Worm (Caenorhabditis elegans) whole organism, young adult: Measurements from ENCODE around the gene C46A5.6.
A peak's percentile ranks its signal among the peaks of the same experiment; 100 is the strongest.

ENCODE experiments used
- B0019.2 ChIP-seq: fragments of 200-800 bp; sonication (Bioruptor generic); conservative IDR thresholded peaks from 2 replicates; pipeline ENCODE4 v1.3.6; 2022; ENCODE audit warnings: missing genetic modification reagents, missing genetic modification characterization, missing compliant biosample characterization
- B0336.3 ChIP-seq: fragments of 200-800 bp; sonication (Bioruptor generic); IDR thresholded peaks from 2 replicates; pipeline ENCODE4 v1.3.6; 2022; ENCODE audit warnings: missing genetic modification characterization, missing compliant biosample characterization
- F39B2.1 ChIP-seq: fragments of 200-800 bp; sonication (Bioruptor generic); IDR thresholded peaks from 2 replicates; pipeline ENCODE4 v1.3.6; 2022; ENCODE audit warnings: missing genetic modification reagents, missing genetic modification characterization, missing compliant biosample characterization
- T07F8.4 ChIP-seq: sonication (generic microtip); optimal IDR thresholded peaks from 2 replicates; lab custom pipeline; 2016; ENCODE audit warnings: mild to moderate bottlenecking, missing genetic modification characterization, moderate library complexity, missing compliant biosample characterization
- Y53G8AR.9 ChIP-seq: fragments of 200-800 bp; sonication (Bioruptor generic); conservative IDR thresholded peaks from 2 replicates; pipeline ENCODE4 v1.3.6; 2022; ENCODE audit warnings: missing genetic modification reagents, missing genetic modification characterization, missing compliant biosample characterization
- Y67H2A.10 ChIP-seq: fragments of 200-800 bp; sonication (Bioruptor generic); conservative IDR thresholded peaks from 2 replicates; pipeline ENCODE4 v1.3.6; 2022; ENCODE audit warnings: missing genetic modification reagents, missing genetic modification characterization, missing compliant biosample characterization
- Y79H2A.3 ChIP-seq: fragments of 200-800 bp; sonication (Bioruptor generic); conservative IDR thresholded peaks from 2 replicates; pipeline ENCODE4 v1.3.6; 2022; ENCODE audit warnings: missing genetic modification reagents, missing genetic modification characterization, missing compliant biosample characterization
- aptf-2 ChIP-seq: fragments of 200-800 bp; sonication (Bioruptor generic); conservative IDR thresholded peaks from 2 replicates; pipeline ENCODE4 v1.3.6; 2022; ENCODE audit warnings: missing genetic modification reagents, missing genetic modification characterization, missing compliant biosample characterization
- atf-7 ChIP-seq: sonication (generic microtip); optimal IDR thresholded peaks from 2 replicates; lab custom pipeline; 2017; ENCODE audit warnings: mild to moderate bottlenecking, missing genetic modification characterization, missing compliant biosample characterization
- attf-5 ChIP-seq: fragments of 200-800 bp; sonication (Bioruptor generic); optimal IDR thresholded peaks from 2 replicates; lab custom pipeline; 2018; ENCODE audit warnings: mild to moderate bottlenecking, missing genetic modification characterization, missing compliant biosample characterization
- bed-2 ChIP-seq: fragments of 200-800 bp; sonication (Bioruptor generic); IDR thresholded peaks from 2 replicates; pipeline ENCODE4 v1.3.6; 2022; ENCODE audit warnings: missing genetic modification reagents, missing genetic modification characterization, missing compliant biosample characterization
- ccch-3 ChIP-seq: fragments of 200-800 bp; sonication (Bioruptor generic); optimal IDR thresholded peaks from 2 replicates; lab custom pipeline; 2018; ENCODE audit warnings: mild to moderate bottlenecking, missing genetic modification characterization, missing compliant biosample characterization
- cebp-2 ChIP-seq: fragments of 200-800 bp; sonication (Bioruptor generic); IDR thresholded peaks from 2 replicates; pipeline ENCODE4 v1.3.6; 2022; ENCODE audit warnings: missing genetic modification characterization, missing compliant biosample characterization
- ceh-40 ChIP-seq: fragments of 200-800 bp; sonication (Bioruptor generic); IDR thresholded peaks from 2 replicates; pipeline ENCODE4 v1.3.6; 2022; ENCODE audit warnings: missing genetic modification characterization, missing compliant biosample characterization
- ceh-58 ChIP-seq: fragments of 200-800 bp; sonication (Bioruptor generic); IDR thresholded peaks from 2 replicates; pipeline ENCODE4 v1.3.6; 2022; ENCODE audit warnings: missing genetic modification characterization, missing compliant biosample characterization
- chd-7 ChIP-seq: sonication (generic microtip); optimal IDR thresholded peaks from 2 replicates; lab custom pipeline; 2016; ENCODE audit warnings: mild to moderate bottlenecking, missing genetic modification characterization, moderate library complexity, missing compliant biosample characterization
- egrh-3 ChIP-seq: fragments of 200-800 bp; sonication (Bioruptor generic); IDR thresholded peaks from 2 replicates; pipeline ENCODE4 v1.3.6; 2022; ENCODE audit warnings: missing genetic modification reagents, missing genetic modification characterization, missing compliant biosample characterization
- hmg-1.2 ChIP-seq: fragments of 200-800 bp; sonication (Bioruptor generic); IDR thresholded peaks from 2 replicates; pipeline ENCODE4 v1.3.6; 2022; ENCODE audit warnings: missing genetic modification reagents, missing genetic modification characterization, missing compliant biosample characterization
- lag-1 ChIP-seq: fragments of 200-800 bp; sonication (Bioruptor generic); IDR thresholded peaks from 2 replicates; pipeline ENCODE4 v1.3.6; 2022; ENCODE audit warnings: missing genetic modification reagents, missing genetic modification characterization, missing compliant biosample characterization
- lin-54 ChIP-seq: fragments of 200-800 bp; sonication (Bioruptor generic); optimal IDR thresholded peaks from 2 replicates; lab custom pipeline; 2018; ENCODE audit warnings: mild to moderate bottlenecking, missing genetic modification characterization, missing compliant biosample characterization
- lsl-1 ChIP-seq: fragments of 200-800 bp; sonication (Bioruptor generic); optimal IDR thresholded peaks from 2 replicates; lab custom pipeline; 2018; ENCODE audit warnings: mild to moderate bottlenecking, missing genetic modification characterization, moderate library complexity, missing compliant biosample characterization
- madf-3 ChIP-seq: fragments of 200-800 bp; sonication (Bioruptor generic); IDR thresholded peaks from 2 replicates; pipeline ENCODE4 v1.3.6; 2022; ENCODE audit warnings: missing genetic modification reagents, missing genetic modification characterization, missing compliant biosample characterization
- madf-6 ChIP-seq: fragments of 200-800 bp; sonication (Bioruptor generic); IDR thresholded peaks from 2 replicates; pipeline ENCODE4 v1.3.6; 2022; ENCODE audit warnings: missing genetic modification reagents, missing genetic modification characterization, missing compliant biosample characterization
- madf-8 ChIP-seq: fragments of 200-800 bp; sonication (Bioruptor generic); conservative IDR thresholded peaks from 2 replicates; pipeline ENCODE4 v1.3.6; 2022; ENCODE audit warnings: missing genetic modification reagents, missing genetic modification characterization, missing compliant biosample characterization
- mel-28 ChIP-seq: sonication (generic microtip); optimal IDR thresholded peaks from 2 replicates; lab custom pipeline; 2016; ENCODE audit warnings: borderline replicate concordance, mild to moderate bottlenecking, missing genetic modification characterization, missing compliant biosample characterization
- mes-4 ChIP-seq: sonication (generic microtip); optimal IDR thresholded peaks from 2 replicates; lab custom pipeline; 2016; ENCODE audit warnings: missing genotype, missing genetic modification characterization, missing compliant biosample characterization
- nfya-1 ChIP-seq: sonication (generic microtip); optimal IDR thresholded peaks from 2 replicates; lab custom pipeline; 2017; ENCODE audit warnings: antibody characterized with exemption, missing compliant biosample characterization, missing genetic modification characterization, borderline replicate concordance; ENCODE audit not compliant: insufficient read depth
- nfya-2 ChIP-seq: fragments of 200-800 bp; sonication (Bioruptor generic); IDR thresholded peaks from 2 replicates; pipeline ENCODE4 v1.3.6; 2022; ENCODE audit warnings: missing genetic modification reagents, missing genetic modification characterization, missing compliant biosample characterization
- nhr-80 ChIP-seq: sonication (generic microtip); optimal IDR thresholded peaks from 2 replicates; lab custom pipeline; 2016; ENCODE audit warnings: missing genetic modification characterization, missing compliant biosample characterization
- rcor-1 ChIP-seq: fragments of 200-800 bp; sonication (Bioruptor generic); IDR thresholded peaks from 2 replicates; pipeline ENCODE4 v1.3.6; 2022; ENCODE audit warnings: missing genetic modification reagents, missing genetic modification characterization, missing compliant biosample characterization
- rec-8 ChIP-seq, 2 experiments: sonication (generic microtip); optimal IDR thresholded peaks; 2 replicates each; lab custom pipeline; 2016; ENCODE audit warnings: mild to moderate bottlenecking in 2 of 2, missing genetic modification characterization in 2 of 2, missing genetic modification reagents in 2 of 2, missing genotype in 2 of 2, missing biosample characterization in 1 of 2, missing compliant biosample characterization in 1 of 2, moderate library complexity in 1 of 2
- repo-1 ChIP-seq: sonication (generic microtip); optimal IDR thresholded peaks from 2 replicates; lab custom pipeline; 2017; ENCODE audit warnings: mild to moderate bottlenecking, missing genetic modification characterization, missing compliant biosample characterization
- sea-2 ChIP-seq: fragments of 200-800 bp; sonication (Bioruptor generic); IDR thresholded peaks from 2 replicates; pipeline ENCODE4 v1.3.6; 2022; ENCODE audit warnings: missing genetic modification characterization, missing compliant biosample characterization
- snpc-3.4 ChIP-seq: sonication (generic microtip); optimal IDR thresholded peaks from 2 replicates; lab custom pipeline; 2017; ENCODE audit warnings: missing genetic modification characterization, mild to moderate bottlenecking, missing compliant biosample characterization, antibody characterized with exemption, moderate library complexity, missing genotype, missing genetic modification reagents
- snpc-4 ChIP-seq, 5 experiments: fragments of 150-350 bp in 1 of 5; sonication (generic microtip) in 4 of 5; optimal IDR thresholded peaks; 2 replicates each; lab custom pipeline; 2014 to 2018; ENCODE audit warnings: missing genetic modification characterization in 5 of 5, missing biosample characterization in 3 of 5, antibody characterized with exemption in 2 of 5, mild to moderate bottlenecking in 2 of 5, missing compliant biosample characterization in 2 of 5, missing genotype in 2 of 5, moderate library complexity in 2 of 5, missing genetic modification reagents in 1 of 5
- tlf-1 ChIP-seq: fragments of 200-800 bp; sonication (Bioruptor generic); optimal IDR thresholded peaks from 2 replicates; lab custom pipeline; 2018; ENCODE audit warnings: mild to moderate bottlenecking, missing genetic modification characterization, missing compliant biosample characterization
- unc-62 ChIP-seq: fragments of 150-350 bp; optimal IDR thresholded peaks from 2 replicates; lab custom pipeline; 2014; ENCODE audit warnings: missing biosample characterization, missing genetic modification reagents, missing genetic modification characterization
- zim-3 ChIP-seq: sonication (generic microtip); optimal IDR thresholded peaks from 2 replicates; lab custom pipeline; 2017; ENCODE audit warnings: mild to moderate bottlenecking, missing genetic modification characterization, moderate library complexity, missing compliant biosample characterization

The C46A5.6 gene

DNA sequence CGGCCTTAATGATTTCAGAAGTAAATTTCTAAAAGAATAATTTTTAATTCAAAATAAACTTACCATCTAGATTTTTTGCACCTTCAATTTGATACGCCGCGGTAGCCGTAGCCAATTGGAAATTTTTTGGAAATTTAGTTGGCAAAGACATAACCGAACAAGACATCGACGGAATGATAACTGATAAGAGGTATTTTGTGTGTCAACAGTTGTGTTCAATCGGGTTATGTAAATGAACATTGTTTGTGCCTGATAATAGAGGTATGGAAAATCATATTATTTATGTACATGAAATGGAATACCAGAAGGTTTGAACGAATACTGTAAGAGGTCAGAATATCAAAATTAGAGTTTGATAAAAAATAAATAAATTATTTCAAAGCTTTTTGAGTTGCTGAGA lies 15.8 kb downstream of the C46A5.6 start, which contains the start of gene klo-1:
TSS of gene klo-1 (minus strand) at position 388 of the 400 bp plus-strand sequence.
- TF ChIP-seq nhr-80 (tag; lab: Kevin White, UChicago) (peak; percentile 77), madf-6 (GFP tag; lab: Robert Waterston, UW) (no peak)

DNA sequence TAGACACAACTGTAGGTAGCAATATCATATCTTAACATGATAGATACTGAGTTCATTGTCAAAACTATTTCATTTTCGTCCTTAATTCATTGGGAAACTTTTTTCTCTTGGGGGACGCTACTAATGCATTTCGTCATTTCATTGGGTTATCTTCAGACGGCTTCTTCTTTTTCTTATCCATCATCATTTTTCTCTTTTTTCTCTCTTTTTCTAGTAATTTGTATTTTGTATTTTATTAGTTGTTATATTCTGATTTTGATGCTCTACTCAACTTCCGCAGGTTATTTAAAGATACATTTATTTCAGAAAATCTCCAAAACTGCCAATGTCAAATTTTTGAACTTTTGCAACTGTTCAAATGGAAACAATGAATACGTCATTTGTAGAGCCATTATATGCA lies 20.1 kb downstream of the C46A5.6 start, which contains the start of gene npr-35:
TSS of gene npr-35 (plus strand) at position 301 of the 400 bp plus-strand sequence.
- TF ChIP-seq madf-8 (GFP tag; lab: Robert Waterston, UW): no peak

DNA sequence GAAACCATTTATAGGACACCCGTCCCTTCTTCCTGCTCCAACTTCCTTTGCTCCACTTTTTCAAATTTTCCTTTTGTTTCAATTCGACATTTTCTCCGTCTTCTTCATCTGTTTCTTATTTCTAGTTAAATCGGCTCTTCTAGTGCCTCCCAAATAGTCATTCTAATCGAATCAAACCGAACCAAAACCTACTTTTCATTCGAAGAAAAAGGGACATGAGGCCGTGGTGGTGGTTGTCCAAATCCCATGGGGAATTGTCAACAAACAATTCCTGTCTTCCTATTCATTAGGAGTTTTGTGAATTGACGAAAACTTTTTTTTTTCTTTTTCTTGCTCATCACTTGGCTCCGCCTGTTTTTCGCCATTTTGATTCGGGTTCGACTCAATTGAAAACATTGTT lies 27.0 kb downstream of the C46A5.6 start:
- no peak for TF ChIP-seq lin-54 (GFP tag; lab: Kevin White, UChicago)
- TF ChIP-seq ccch-3 (GFP tag; lab: Kevin White, UChicago): no peak
- no peak for TF ChIP-seq tlf-1 (GFP tag; lab: Kevin White, UChicago)
- no peak for TF ChIP-seq madf-3 (GFP tag; lab: Robert Waterston, UW)
- no peak for TF ChIP-seq Y79H2A.3
- no peak for TF ChIP-seq ceh-58 (GFP tag; lab: Robert Waterston, UW)
- TF ChIP-seq, all 124 proteins: peak for 0

DNA sequence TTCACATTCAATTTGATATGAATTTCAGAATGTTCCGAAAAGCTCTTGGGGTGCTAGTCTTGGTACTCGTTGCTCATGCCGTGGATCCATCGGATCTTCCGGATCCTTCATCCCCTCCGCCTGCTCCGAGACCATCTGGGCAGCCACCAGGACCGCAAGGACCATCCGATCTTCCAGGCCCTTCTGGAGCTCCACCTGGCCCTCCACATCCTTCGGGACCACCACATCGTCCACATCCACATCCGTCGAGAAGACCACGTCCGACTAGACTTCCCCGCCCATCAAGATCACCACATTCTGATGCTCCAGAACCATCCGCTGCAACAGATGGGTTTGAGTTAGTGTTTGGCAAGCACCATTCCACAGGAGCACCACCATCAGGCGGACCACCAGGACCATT lies 29.0 kb downstream of the C46A5.6 start, which contains the start of gene clx-1:
TSS of gene clx-1 (plus strand) at position 30 of the 400 bp plus-strand sequence.
- TF ChIP-seq snpc-3.4 (tag; lab: Kevin White, UChicago): no peak
- no peak for TF ChIP-seq mes-4
- no peak for TF ChIP-seq rcor-1 (GFP tag; lab: Robert Waterston, UW)
- TF ChIP-seq egrh-3 (GFP tag; lab: Robert Waterston, UW): peak; percentile 36; the same call in 1 of the 2 replicates
- TF ChIP-seq lag-1 (GFP tag; lab: Robert Waterston, UW): no peak

DNA sequence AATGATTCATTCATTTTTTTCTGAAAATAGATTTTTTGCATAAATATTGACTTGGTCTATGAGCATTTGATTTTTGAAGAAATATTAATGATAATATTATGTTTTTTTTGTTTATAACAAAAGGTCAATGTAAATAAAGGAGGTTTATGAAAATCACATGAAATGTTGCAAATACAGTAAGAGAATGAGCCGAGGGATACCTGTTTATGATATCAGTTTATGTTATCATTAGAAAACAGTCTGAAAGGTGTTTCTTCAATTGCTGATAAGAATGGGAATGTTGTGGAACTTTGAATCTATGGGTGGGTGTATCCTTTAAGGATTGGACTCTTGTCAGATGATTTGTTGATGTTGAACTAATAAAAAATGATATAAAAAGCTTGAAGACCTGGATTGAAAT lies 29.5 kb downstream of the C46A5.6 start:
- TF ChIP-seq Y67H2A.10 (GFP tag; lab: Robert Waterston, UW): no peak
- no peak for TF ChIP-seq B0019.2
- no peak for TF ChIP-seq nfya-2
- no peak for TF ChIP-seq hmg-1.2 (GFP tag; lab: Robert Waterston, UW)
- no peak for TF ChIP-seq atf-7 (tag; lab: Kevin White, UChicago)
- TF ChIP-seq aptf-2 (GFP tag; lab: Robert Waterston, UW): no peak
- TF ChIP-seq lsl-1: no peak
- no peak for TF ChIP-seq madf-6 (GFP tag; lab: Robert Waterston, UW)
- TF ChIP-seq bed-2 (GFP tag; lab: Robert Waterston, UW): no peak
- TF ChIP-seq sea-2: no peak
- no peak for TF ChIP-seq rec-8 (tag; optimal IDR thresholded peaks at IDR 0.05; lab: Kevin White, UChicago)
- TF ChIP-seq zim-3 (tag; lab: Kevin White, UChicago): no peak
- no peak for TF ChIP-seq mel-28 (tag; lab: Kevin White, UChicago)
- TF ChIP-seq F39B2.1: no peak

DNA sequence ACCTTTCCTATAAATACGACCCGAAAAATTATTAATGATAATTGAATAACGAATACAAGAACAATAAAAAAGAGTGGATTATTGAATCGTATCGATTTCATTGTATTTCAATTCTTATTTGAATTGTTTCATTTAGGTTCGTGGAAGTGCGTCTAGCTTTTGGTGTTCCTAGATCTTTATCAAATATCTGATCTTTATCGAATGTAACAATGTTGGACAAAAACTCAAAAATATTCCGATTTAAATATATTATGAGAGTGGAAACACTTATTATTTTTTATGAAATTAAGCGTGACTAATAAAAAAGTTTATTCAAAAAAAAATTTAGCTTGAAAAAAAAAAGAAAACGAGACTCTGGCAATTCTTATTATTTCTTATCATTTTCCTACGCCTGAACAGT lies 31.7 kb downstream of the C46A5.6 start, which contains the start of the genes C50F7.9 and C50F7.3:
TSS of gene C50F7.9 (minus strand) at position 101 of the 400 bp plus-strand sequence.
TSS of gene C50F7.3 (plus strand) at position 370 of the 400 bp plus-strand sequence.
- TF ChIP-seq nfya-1 (tag; lab: Kevin White, UChicago) (no peak), bed-2 (GFP tag; lab: Robert Waterston, UW) (no peak), attf-5 (GFP tag; lab: Kevin White, UChicago) (no peak), hmg-1.2 (GFP tag; lab: Robert Waterston, UW) (no peak), chd-7 (no peak), ceh-40 (GFP tag; lab: Robert Waterston, UW) (no peak), T07F8.4 (tag; lab: Kevin White, UChicago) (no peak), repo-1 (tag; lab: Kevin White, UChicago) (no peak), snpc-4 (GFP tag; optimal IDR thresholded peaks at IDR 0.05; lab: Kevin White, UChicago) (no peak), snpc-4 (tag; optimal IDR thresholded peaks at IDR 0.05; lab: Kevin White, UChicago) (no peak), unc-62 (GFP tag; lab: Kevin White, UChicago) (no peak), egrh-3 (GFP tag; lab: Robert Waterston, UW) (no peak), B0336.3 (GFP tag; lab: Robert Waterston, UW) (no peak), zim-3 (tag; lab: Kevin White, UChicago) (no peak), rec-8 (tag; optimal IDR thresholded peaks at IDR 0.05; lab: Kevin White, UChicago) (no peak), Y53G8AR.9 (GFP tag; lab: Robert Waterston, UW) (no peak), mel-28 (tag; lab: Kevin White, UChicago) (no peak), cebp-2 (GFP tag; lab: Robert Waterston, UW) (no peak)
